Worm (Caenorhabditis elegans): ENCODE measurements around the gene B0280.9.

- TF ChIP-seq pha-4 (tag; optimal IDR thresholded peaks at IDR 0.05) (no peak), unc-62 (GFP tag; optimal IDR thresholded peaks at IDR 0.05) (no peak), elt-3 (tag; optimal IDR thresholded peaks at IDR 0.05) (no peak), snpc-4 (tag; optimal IDR thresholded peaks at IDR 0.05) (no peak), unc-39 (tag; optimal IDR thresholded peaks at IDR 0.05) (no peak), tbx-8 (GFP tag; optimal IDR thresholded peaks at IDR 0.05) (no peak)
Observed at ce11 chrIII:7111793-7112192, 10.9 kb downstream of the B0280.9 start, which contains the start of gene B0280.7.

All from whole organism, mixed stage, embryonic.